Fruit fly (Drosophila melanogaster) whole organism, wandering third instar larva: Measurements from ENCODE around the gene Drsl3.
A peak's percentile ranks its signal among the peaks of the same experiment; 100 is the strongest.

Experiments used
- Abd-B ChIP-seq: fragments of >200 bp; optimal IDR thresholded peaks from 2 replicates; lab custom pipeline; 2017; ENCODE audit warnings: missing biosample characterization, missing genetic modification characterization
- CG32264 ChIP-seq: fragments of 200-800 bp; sonication (Bioruptor generic); optimal IDR thresholded peaks from 2 replicates; lab custom pipeline; 2016; ENCODE audit warnings: missing biosample characterization, missing genetic modification characterization
- CG9705 ChIP-seq: fragments of 200-800 bp; sonication (Bioruptor generic); optimal IDR thresholded peaks from 2 replicates; lab custom pipeline; 2018; ENCODE audit warnings: missing biosample characterization, mild to moderate bottlenecking, missing genetic modification characterization
- CrebA ChIP-seq: fragments of 200-800 bp; sonication (Bioruptor generic); optimal IDR thresholded peaks from 2 replicates; lab custom pipeline; 2016; ENCODE audit warnings: missing biosample characterization, mild to moderate bottlenecking, missing genetic modification characterization, borderline replicate concordance
- Dfd ChIP-seq: fragments of >200 bp; optimal IDR thresholded peaks from 2 replicates; lab custom pipeline; 2017; ENCODE audit warnings: missing biosample characterization, missing genetic modification characterization
- Dif ChIP-seq: fragments of 200-275, 200-300 bp; sonication (Bioruptor generic); optimal IDR thresholded peaks from 2 replicates; lab custom pipeline; 2018; ENCODE audit warnings: missing biosample characterization, missing genetic modification characterization; ENCODE audit not compliant: partially characterized antibody
- GATAd ChIP-seq: sonication (Bioruptor generic); optimal IDR thresholded peaks from 2 replicates; lab custom pipeline; 2016; ENCODE audit warnings: missing biosample characterization, missing genetic modification characterization
- HLH106 ChIP-seq: fragments of 200-800 bp; optimal IDR thresholded peaks from 3 replicates; lab custom pipeline; 2019; ENCODE audit warnings: missing biosample characterization, mild to moderate bottlenecking, missing genetic modification characterization, moderate library complexity
- Hnf4 ChIP-seq: fragments of 200-800 bp; sonication (Bioruptor generic); optimal IDR thresholded peaks from 2 replicates; lab custom pipeline; 2016; ENCODE audit warnings: missing biosample characterization, mild to moderate bottlenecking, missing genetic modification characterization
- Hr78 ChIP-seq: fragments of >200 bp; optimal IDR thresholded peaks from 2 replicates; lab custom pipeline; 2017; ENCODE audit warnings: missing biosample characterization, missing genetic modification characterization
- Hr83 ChIP-seq: fragments of 200-300 bp; sonication (Bioruptor generic); optimal IDR thresholded peaks from 2 replicates; lab custom pipeline; 2016; ENCODE audit warnings: missing biosample characterization, mild to moderate bottlenecking, missing genetic modification characterization, moderate library complexity; ENCODE audit not compliant: poor library complexity, severe bottlenecking
- Jra ChIP-seq: sonication (Bioruptor generic); optimal IDR thresholded peaks from 2 replicates; lab custom pipeline; 2016; ENCODE audit warnings: missing biosample characterization, missing genetic modification characterization
- Mio ChIP-seq: sonication (Bioruptor generic); optimal IDR thresholded peaks from 2 replicates; lab custom pipeline; 2016; ENCODE audit warnings: missing biosample characterization, missing genetic modification characterization
- Myc ChIP-seq: fragments of >200 bp; optimal IDR thresholded peaks from 2 replicates; lab custom pipeline; 2017
- N ChIP-seq: fragments of >200 bp; optimal IDR thresholded peaks from 2 replicates; lab custom pipeline; 2018; ENCODE audit warnings: missing biosample characterization, missing external identifiers, missing genetic modification characterization
- OdsH ChIP-seq: fragments of 200-800 bp; sonication (Bioruptor generic); optimal IDR thresholded peaks from 2 replicates; lab custom pipeline; 2016; ENCODE audit warnings: missing biosample characterization, mild to moderate bottlenecking, missing genetic modification characterization
- Rel ChIP-seq, 2 experiments: fragments of 200-800 bp; sonication (Bioruptor generic) in 1 of 2; optimal IDR thresholded peaks; 2 replicates in 1 of 2; 3 replicates in 1 of 2; lab custom pipeline; 2016 to 2019; ENCODE audit warnings: mild to moderate bottlenecking in 2 of 2, missing biosample characterization in 2 of 2, missing genetic modification characterization in 2 of 2, moderate library complexity in 1 of 2
- Sp1 ChIP-seq: fragments of 200-800 bp; sonication (Bioruptor generic); optimal IDR thresholded peaks from 3 replicates; lab custom pipeline; 2019; ENCODE audit warnings: missing biosample characterization, mild to moderate bottlenecking, missing genetic modification characterization, moderate library complexity
- Vsx2 ChIP-seq: fragments of 200-300, 225-300 bp; sonication (Bioruptor generic); optimal IDR thresholded peaks from 2 replicates; lab custom pipeline; 2018; ENCODE audit warnings: missing biosample characterization, missing genetic modification characterization; ENCODE audit not compliant: partially characterized antibody
- br ChIP-seq: fragments of 200-800 bp; sonication (Bioruptor generic); optimal IDR thresholded peaks from 2 replicates; lab custom pipeline; 2016; ENCODE audit warnings: missing biosample characterization, missing genetic modification characterization
- brk ChIP-seq: fragments of 200-800 bp; sonication (Bioruptor generic); optimal IDR thresholded peaks from 2 replicates; lab custom pipeline; 2016; ENCODE audit warnings: missing biosample characterization, mild to moderate bottlenecking, missing genetic modification characterization
- dl ChIP-seq, 2 experiments: fragments of 175-275, 200-275 bp in 1 of 2; fragments of 200-275 bp in 1 of 2; sonication (Bioruptor generic); optimal IDR thresholded peaks; lab custom pipeline; 2018; ENCODE audit warnings: mild to moderate bottlenecking in 2 of 2, missing biosample characterization in 2 of 2, missing genetic modification characterization in 2 of 2, moderate library complexity in 2 of 2; ENCODE audit not compliant: partially characterized antibody in 2 of 2, insufficient read depth in 1 of 2
- dmrt93B ChIP-seq: fragments of 200-800 bp; sonication (Bioruptor generic); optimal IDR thresholded peaks from 2 replicates; lab custom pipeline; 2018; ENCODE audit warnings: missing biosample characterization, mild to moderate bottlenecking, missing genetic modification characterization
- dsf ChIP-seq: sonication (Bioruptor generic); optimal IDR thresholded peaks from 2 replicates; lab custom pipeline; 2016; ENCODE audit warnings: missing biosample characterization, missing genetic modification characterization, borderline replicate concordance
- ey ChIP-seq: fragments of 200-800 bp; sonication (Bioruptor generic); optimal IDR thresholded peaks from 2 replicates; lab custom pipeline; 2016; ENCODE audit warnings: missing biosample characterization, missing genetic modification characterization
- foxo ChIP-seq, 2 experiments: fragments of 200-800 bp; sonication (Bioruptor generic); optimal IDR thresholded peaks; 2 replicates in 1 of 2; 3 replicates in 1 of 2; lab custom pipeline; 2016 to 2017; ENCODE audit warnings: missing biosample characterization in 2 of 2, missing genetic modification characterization in 2 of 2
- fru ChIP-seq: fragments of 200-800 bp; sonication (Bioruptor generic); optimal IDR thresholded peaks from 3 replicates; lab custom pipeline; 2016; ENCODE audit warnings: missing biosample characterization, mild to moderate bottlenecking, missing genetic modification characterization
- h ChIP-seq: fragments of 200-800 bp; sonication (Bioruptor generic); optimal IDR thresholded peaks from 3 replicates; lab custom pipeline; 2016; ENCODE audit warnings: missing biosample characterization, mild to moderate bottlenecking, missing genetic modification characterization
- jim ChIP-seq: fragments of 175-275, 200-325 bp; sonication (Bioruptor generic); optimal IDR thresholded peaks from 2 replicates; lab custom pipeline; 2016; ENCODE audit warnings: missing biosample characterization, mild to moderate bottlenecking, missing genetic modification characterization
- lola ChIP-seq: fragments of >200 bp; optimal IDR thresholded peaks from 2 replicates; lab custom pipeline; 2017; ENCODE audit warnings: missing biosample characterization, missing genetic modification characterization
- pan ChIP-seq: fragments of >200 bp; optimal IDR thresholded peaks from 2 replicates; lab custom pipeline; 2017
- psq ChIP-seq: fragments of 200-800 bp; sonication (Bioruptor generic); optimal IDR thresholded peaks from 3 replicates; lab custom pipeline; 2017; ENCODE audit warnings: missing biosample characterization, mild to moderate bottlenecking, missing genetic modification characterization, moderate library complexity
- rgr ChIP-seq: fragments of 200-800 bp; sonication (Bioruptor generic); optimal IDR thresholded peaks from 3 replicates; lab custom pipeline; 2016; ENCODE audit warnings: missing biosample characterization, mild to moderate bottlenecking, missing genetic modification characterization
- sage ChIP-seq: fragments of 200-800 bp; sonication (Bioruptor generic); optimal IDR thresholded peaks from 2 replicates; lab custom pipeline; 2016; ENCODE audit warnings: missing biosample characterization, mild to moderate bottlenecking, missing genetic modification characterization
- sv ChIP-seq: fragments of 200-800 bp; sonication (Bioruptor generic); optimal IDR thresholded peaks from 3 replicates; lab custom pipeline; 2016; ENCODE audit warnings: missing biosample characterization, missing genetic modification characterization
- tai ChIP-seq: sonication (Bioruptor generic); optimal IDR thresholded peaks from 2 replicates; lab custom pipeline; 2016; ENCODE audit warnings: missing biosample characterization, missing genetic modification characterization
- usp ChIP-seq: fragments of >200 bp; optimal IDR thresholded peaks from 2 replicates; lab custom pipeline; 2017; ENCODE audit warnings: missing biosample characterization, missing genetic modification characterization
- woc ChIP-seq: sonication (Bioruptor generic); optimal IDR thresholded peaks from 2 replicates; lab custom pipeline; 2016; ENCODE audit warnings: missing biosample characterization, mild to moderate bottlenecking, missing genetic modification characterization

The Drsl3 gene

DNA sequence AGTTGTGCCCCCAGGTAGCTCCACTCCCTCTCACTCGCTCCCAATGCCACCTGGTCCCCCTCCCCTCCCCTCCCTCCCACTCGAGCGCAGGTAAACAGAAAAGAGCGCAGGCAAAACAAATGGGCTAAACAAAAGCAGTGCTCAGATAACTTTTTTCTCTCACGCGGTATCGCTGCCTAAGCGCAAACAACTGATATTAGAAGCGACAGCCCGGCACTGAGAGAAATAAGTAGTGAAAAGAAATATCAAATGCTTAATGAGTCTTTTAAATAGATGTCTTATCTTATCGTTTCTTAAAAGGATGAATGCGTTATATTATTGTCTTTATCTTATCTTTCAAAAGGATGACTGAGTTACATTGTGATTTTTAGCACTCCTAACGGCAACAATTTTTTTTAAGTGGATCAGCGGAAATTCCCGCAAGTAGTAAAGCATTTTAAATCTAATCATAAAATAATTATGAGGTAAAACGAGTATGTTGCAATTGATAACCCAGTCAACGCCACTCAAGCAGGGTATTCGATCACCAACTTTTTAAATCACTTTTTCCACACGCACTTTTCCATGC is 13.5 kb upstream of the Drsl3 start:
- TF ChIP-seq Dif = no peak
- peak; percentile 50 for TF ChIP-seq br
- TF ChIP-seq jim (GFP tag; lab: Kevin White, UChicago) = no peak
- no peak for TF ChIP-seq Mio
- TF ChIP-seq HLH106 (tag; lab: Kevin White, UChicago) = peak; percentile 40
- peak; percentile 55 for TF ChIP-seq Hnf4 (GFP tag; lab: Kevin White, UChicago)
- TF ChIP-seq Abd-B = no peak
- peak; percentile 61 for TF ChIP-seq CrebA
- TF ChIP-seq lola (GFP tag; lab: Kevin White, UChicago) = no peak
- TF ChIP-seq Hr78 (GFP tag; lab: Kevin White, UChicago) = no peak
- no peak for TF ChIP-seq Jra (GFP tag; lab: Kevin White, UChicago)
- TF ChIP-seq tai (GFP tag; lab: Kevin White, UChicago) = peak; percentile 35
- TF ChIP-seq fru (GFP tag; lab: Kevin White, UChicago) = peak; percentile 77
- no peak for TF ChIP-seq Vsx2
- TF ChIP-seq Hr83 (GFP tag; lab: Kevin White, UChicago) = no peak
- no peak for TF ChIP-seq Rel (GFP tag; optimal IDR thresholded peaks at IDR 0.05; lab: Kevin White, UChicago)
- TF ChIP-seq Rel (tag; optimal IDR thresholded peaks at IDR 0.05; lab: Kevin White, UChicago) = peak; percentile 8
- no peak for TF ChIP-seq dsf (GFP tag; lab: Kevin White, UChicago)
- peak; percentile 86 for TF ChIP-seq sv (GFP tag; lab: Kevin White, UChicago)
- peak; percentile 13 for TF ChIP-seq CG32264 (GFP tag; lab: Kevin White, UChicago)
- TF ChIP-seq Sp1 (GFP tag; lab: Kevin White, UChicago) = peak; percentile 45
- TF ChIP-seq psq (GFP tag; lab: Kevin White, UChicago) = peak; percentile 47
- TF ChIP-seq dmrt93B (GFP tag; lab: Kevin White, UChicago) = no peak
- no peak for TF ChIP-seq usp (GFP tag; lab: Kevin White, UChicago)
- TF ChIP-seq rgr (GFP tag; lab: Kevin White, UChicago) = peak; percentile 79
- no peak for TF ChIP-seq CG9705
- TF ChIP-seq brk (GFP tag; lab: Kevin White, UChicago) = peak; percentile 32
- TF ChIP-seq GATAd = no peak
- TF ChIP-seq ey (GFP tag; lab: Kevin White, UChicago) = peak; percentile 76
- TF ChIP-seq foxo (GFP tag; optimal IDR thresholded peaks at IDR 0.05; lab: Kevin White, UChicago) = peak in 1 of 2 experiments; percentile 82
- TF ChIP-seq woc = peak; percentile 14
- no peak for TF ChIP-seq N (GFP tag; lab: Kevin White, UChicago)
- TF ChIP-seq Myc (lab: Kevin White, UChicago) = no peak
- TF ChIP-seq dl (GFP tag; optimal IDR thresholded peaks at IDR 0.05; lab: Kevin White, UChicago; ENCODE audit: insufficient read depth in 1 of 2, partially characterized antibody in 2 of 2) = no peak
- TF ChIP-seq Dfd (GFP tag; lab: Kevin White, UChicago) = no peak
- no peak for TF ChIP-seq pan (lab: Kevin White, UChicago)
- TF ChIP-seq sage (GFP tag; lab: Kevin White, UChicago) = no peak
- peak; percentile 82 for TF ChIP-seq h
- TF ChIP-seq OdsH (GFP tag; lab: Kevin White, UChicago) = peak; percentile 68
- TF ChIP-seq, all 38 proteins: peak for 18

DNA sequence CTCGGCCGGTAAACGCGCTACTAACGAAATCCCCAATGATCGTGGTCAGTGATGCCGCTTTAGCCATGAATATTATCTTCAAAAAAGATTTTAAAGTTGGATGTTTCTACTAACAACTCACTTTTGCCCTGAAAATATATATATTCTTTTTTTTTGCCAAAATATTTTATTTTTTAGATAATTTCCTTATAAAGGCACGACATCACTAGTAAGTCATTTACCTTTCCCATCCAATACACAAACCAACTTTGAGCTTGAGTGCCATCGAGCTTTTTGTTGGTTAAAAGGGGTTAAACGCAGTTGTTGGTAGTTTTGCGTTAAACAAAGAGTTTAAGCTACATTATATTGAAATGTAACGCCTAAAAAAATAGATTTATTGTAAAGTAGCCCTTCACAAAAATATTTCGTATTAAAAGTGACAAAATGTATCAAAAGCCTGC is 11.7 kb upstream of the Drsl3 start, which contains the start of gene CG14968:
TSS of gene CG14968 (minus strand) at position 26 of the 440 bp plus-strand sequence.
- TF ChIP-seq woc (peak; percentile 78), brk (GFP tag; lab: Kevin White, UChicago) (peak; percentile 93), sv (GFP tag; lab: Kevin White, UChicago) (peak; percentile 91), Dif (no peak), CG9705 (peak; percentile 86), dmrt93B (GFP tag; lab: Kevin White, UChicago) (peak; percentile 92), Hnf4 (GFP tag; lab: Kevin White, UChicago) (peak; percentile 86), GATAd (peak; percentile 16), sage (GFP tag; lab: Kevin White, UChicago) (peak; percentile 96), dl (GFP tag; optimal IDR thresholded peaks at IDR 0.05; lab: Kevin White, UChicago; ENCODE audit: insufficient read depth in 1 of 2, partially characterized antibody in 2 of 2) (no peak), Hr78 (GFP tag; lab: Kevin White, UChicago) (no peak), CG32264 (GFP tag; lab: Kevin White, UChicago) (peak; percentile 90), foxo (GFP tag; optimal IDR thresholded peaks at IDR 0.05; lab: Kevin White, UChicago) (peak; percentile 76 to 96), Abd-B (no peak), dsf (GFP tag; lab: Kevin White, UChicago) (peak; percentile 43), Rel (GFP tag; optimal IDR thresholded peaks at IDR 0.05; lab: Kevin White, UChicago) (peak; percentile 70), Rel (tag; optimal IDR thresholded peaks at IDR 0.05; lab: Kevin White, UChicago) (peak; percentile 92), jim (GFP tag; lab: Kevin White, UChicago) (no peak), Mio (peak; percentile 26), Jra (GFP tag; lab: Kevin White, UChicago) (peak; percentile 63), Myc (lab: Kevin White, UChicago) (peak; percentile 93), fru (GFP tag; lab: Kevin White, UChicago) (peak; percentile 92), tai (GFP tag; lab: Kevin White, UChicago) (peak; percentile 72), ey (GFP tag; lab: Kevin White, UChicago) (peak; percentile 91), Vsx2 (no peak), br (peak; percentile 90), N (GFP tag; lab: Kevin White, UChicago) (no peak), Dfd (GFP tag; lab: Kevin White, UChicago) (no peak), OdsH (GFP tag; lab: Kevin White, UChicago) (peak; percentile 98), HLH106 (tag; lab: Kevin White, UChicago) (peak; percentile 95), Hr83 (GFP tag; lab: Kevin White, UChicago) (peak; percentile 83), h (peak; percentile 99), pan (lab: Kevin White, UChicago) (no peak), psq (GFP tag; lab: Kevin White, UChicago) (peak; percentile 94), lola (GFP tag; lab: Kevin White, UChicago) (no peak), usp (GFP tag; lab: Kevin White, UChicago) (no peak), CrebA (peak; percentile 85), Sp1 (GFP tag; lab: Kevin White, UChicago) (peak; percentile 98), rgr (GFP tag; lab: Kevin White, UChicago) (peak; percentile 98)
